Worm (Caenorhabditis elegans) whole organism, late embryonic: ENCODE results near the gene gmn-1.

ENCODE experiments used
- C08G9.2 ChIP-seq: sonication (generic microtip); optimal IDR thresholded peaks from 2 replicates; lab custom pipeline; 2016; ENCODE audit warnings: mild to moderate bottlenecking, missing genetic modification characterization, moderate library complexity, missing compliant biosample characterization
- C38D4.7 ChIP-seq: fragments of 200-800 bp; sonication (Bioruptor generic); optimal IDR thresholded peaks from 2 replicates; lab custom pipeline; 2018; ENCODE audit warnings: mild to moderate bottlenecking, missing genetic modification characterization, moderate library complexity, missing compliant biosample characterization
- F13H6.1 ChIP-seq: sonication (generic microtip); optimal IDR thresholded peaks from 2 replicates; lab custom pipeline; 2016; ENCODE audit warnings: missing genetic modification characterization, missing compliant biosample characterization
- K09A11.1 ChIP-seq: sonication (generic microtip); optimal IDR thresholded peaks from 2 replicates; lab custom pipeline; 2017; ENCODE audit warnings: antibody characterized with exemption, mild to moderate bottlenecking, missing genetic modification characterization, missing compliant biosample characterization; ENCODE audit not compliant: insufficient read depth
- Y22D7AL.16 ChIP-seq: sonication (generic microtip); optimal IDR thresholded peaks from 2 replicates; lab custom pipeline; 2016; ENCODE audit warnings: missing genetic modification characterization, missing compliant biosample characterization
- ceh-14 ChIP-seq: sonication (generic microtip); optimal IDR thresholded peaks from 2 replicates; lab custom pipeline; 2016; ENCODE audit warnings: missing genotype, missing genetic modification characterization, missing compliant biosample characterization
- ceh-2 ChIP-seq: sonication (generic microtip); optimal IDR thresholded peaks from 2 replicates; lab custom pipeline; 2016; ENCODE audit warnings: missing genotype, missing genetic modification characterization, missing compliant biosample characterization
- ceh-31 ChIP-seq: sonication (generic microtip); optimal IDR thresholded peaks from 2 replicates; lab custom pipeline; 2016; ENCODE audit warnings: missing genetic modification characterization, missing compliant biosample characterization
- ceh-34 ChIP-seq: sonication (generic microtip); optimal IDR thresholded peaks from 2 replicates; lab custom pipeline; 2016; ENCODE audit warnings: mild to moderate bottlenecking, missing genetic modification characterization, missing compliant biosample characterization
- ceh-48 ChIP-seq: sonication (generic microtip); optimal IDR thresholded peaks from 2 replicates; lab custom pipeline; 2016; ENCODE audit warnings: missing genetic modification characterization, inconsistent platforms, missing compliant biosample characterization
- elt-2 ChIP-seq: sonication (generic microtip); optimal IDR thresholded peaks from 2 replicates; lab custom pipeline; 2016; ENCODE audit warnings: missing genetic modification reagents, missing genetic modification characterization, missing compliant biosample characterization
- elt-4 ChIP-seq: sonication (generic microtip); optimal IDR thresholded peaks from 2 replicates; lab custom pipeline; 2016; ENCODE audit warnings: missing genetic modification characterization, missing compliant biosample characterization
- ets-4 ChIP-seq: sonication (generic microtip); optimal IDR thresholded peaks from 2 replicates; lab custom pipeline; 2016; ENCODE audit warnings: missing genetic modification characterization, missing compliant biosample characterization
- eyg-1 ChIP-seq: sonication (generic microtip); optimal IDR thresholded peaks from 2 replicates; lab custom pipeline; 2016; ENCODE audit warnings: missing genotype, missing genetic modification characterization, missing compliant biosample characterization
- fax-1 ChIP-seq: sonication (generic microtip); optimal IDR thresholded peaks from 2 replicates; lab custom pipeline; 2016; ENCODE audit warnings: missing genotype, missing genetic modification characterization, missing compliant biosample characterization
- fkh-6 ChIP-seq: sonication (generic microtip); optimal IDR thresholded peaks from 2 replicates; lab custom pipeline; 2016; ENCODE audit warnings: missing genetic modification characterization, missing compliant biosample characterization
- hlh-13 ChIP-seq: fragments of 200-800 bp; sonication (Bioruptor generic); optimal IDR thresholded peaks from 2 replicates; lab custom pipeline; 2018; ENCODE audit warnings: mild to moderate bottlenecking, missing genetic modification characterization, missing compliant biosample characterization
- hlh-8 ChIP-seq: sonication (generic microtip); optimal IDR thresholded peaks from 2 replicates; lab custom pipeline; 2016; ENCODE audit warnings: missing genotype, missing genetic modification characterization, missing compliant biosample characterization
- lim-6 ChIP-seq: sonication (generic microtip); optimal IDR thresholded peaks from 2 replicates; lab custom pipeline; 2016; ENCODE audit warnings: missing genetic modification characterization, missing compliant biosample characterization
- lin-11 ChIP-seq: fragments of 200-800 bp; sonication (Bioruptor generic); optimal IDR thresholded peaks from 2 replicates; lab custom pipeline; 2018; ENCODE audit warnings: mild to moderate bottlenecking, missing genetic modification characterization, missing compliant biosample characterization
- madf-2 ChIP-seq: sonication (generic microtip); optimal IDR thresholded peaks from 2 replicates; lab custom pipeline; 2017; ENCODE audit warnings: missing genetic modification characterization, missing compliant biosample characterization
- nfya-1 ChIP-seq: sonication (generic microtip); optimal IDR thresholded peaks from 2 replicates; lab custom pipeline; 2017; ENCODE audit warnings: missing genetic modification characterization, mild to moderate bottlenecking, missing compliant biosample characterization, antibody characterized with exemption, moderate library complexity
- odd-2 ChIP-seq: sonication (generic microtip); optimal IDR thresholded peaks from 2 replicates; lab custom pipeline; 2017; ENCODE audit warnings: antibody characterized with exemption, mild to moderate bottlenecking, missing genetic modification characterization, missing compliant biosample characterization
- pat-9 ChIP-seq: fragments of 200-800 bp; sonication (Bioruptor generic); optimal IDR thresholded peaks from 2 replicates; lab custom pipeline; 2018; ENCODE audit warnings: mild to moderate bottlenecking, missing genetic modification characterization, moderate library complexity, missing compliant biosample characterization
- pax-1 ChIP-seq: fragments of 150-350 bp; optimal IDR thresholded peaks from 2 replicates; lab custom pipeline; 2014; ENCODE audit warnings: missing biosample characterization, missing genetic modification characterization
- pha-2 ChIP-seq: sonication (generic microtip); optimal IDR thresholded peaks from 2 replicates; lab custom pipeline; 2017; ENCODE audit warnings: mild to moderate bottlenecking, missing genetic modification characterization, missing compliant biosample characterization
- pros-1 ChIP-seq: fragments of 150-350 bp; optimal IDR thresholded peaks from 2 replicates; lab custom pipeline; 2014; ENCODE audit warnings: missing biosample characterization, missing genetic modification reagents, missing genetic modification characterization
- ref-2 ChIP-seq: sonication (generic microtip); optimal IDR thresholded peaks from 2 replicates; lab custom pipeline; 2016; ENCODE audit warnings: missing genetic modification characterization, missing compliant biosample characterization
- sdc-2 ChIP-seq: sonication (generic microtip); optimal IDR thresholded peaks from 2 replicates; lab custom pipeline; 2016; ENCODE audit warnings: missing genotype, missing genetic modification characterization, missing compliant biosample characterization
- sox-2 ChIP-seq: fragments of 200-800 bp; sonication (Bioruptor generic); IDR thresholded peaks from 2 replicates; pipeline ENCODE4 v1.3.6; 2022; ENCODE audit warnings: missing genetic modification reagents, missing genetic modification characterization, missing compliant biosample characterization
- sox-4 ChIP-seq: sonication (generic microtip); optimal IDR thresholded peaks from 2 replicates; lab custom pipeline; 2017; ENCODE audit warnings: mild to moderate bottlenecking, missing genetic modification characterization, inconsistent platforms, missing compliant biosample characterization
- tbx-2 ChIP-seq: sonication (generic microtip); optimal IDR thresholded peaks from 2 replicates; lab custom pipeline; 2016; ENCODE audit warnings: missing genetic modification characterization, missing compliant biosample characterization
- ttx-3 ChIP-seq: sonication (generic microtip); optimal IDR thresholded peaks from 2 replicates; lab custom pipeline; 2016; ENCODE audit warnings: missing genetic modification reagents, missing genetic modification characterization, missing compliant biosample characterization
- unc-42 ChIP-seq: sonication (generic microtip); optimal IDR thresholded peaks from 2 replicates; lab custom pipeline; 2016; ENCODE audit warnings: missing genotype, missing genetic modification characterization, missing compliant biosample characterization
- unc-55 ChIP-seq: sonication (generic microtip); optimal IDR thresholded peaks from 2 replicates; lab custom pipeline; 2017; ENCODE audit warnings: missing biosample characterization, missing genetic modification reagents, missing genetic modification characterization
- unc-86 ChIP-seq: sonication (generic microtip); optimal IDR thresholded peaks from 2 replicates; lab custom pipeline; 2016; ENCODE audit warnings: missing genetic modification characterization, missing compliant biosample characterization
- zip-5 ChIP-seq: sonication (generic microtip); optimal IDR thresholded peaks from 2 replicates; lab custom pipeline; 2016; ENCODE audit warnings: missing genetic modification characterization, missing compliant biosample characterization

gmn-1 gene

DNA sequence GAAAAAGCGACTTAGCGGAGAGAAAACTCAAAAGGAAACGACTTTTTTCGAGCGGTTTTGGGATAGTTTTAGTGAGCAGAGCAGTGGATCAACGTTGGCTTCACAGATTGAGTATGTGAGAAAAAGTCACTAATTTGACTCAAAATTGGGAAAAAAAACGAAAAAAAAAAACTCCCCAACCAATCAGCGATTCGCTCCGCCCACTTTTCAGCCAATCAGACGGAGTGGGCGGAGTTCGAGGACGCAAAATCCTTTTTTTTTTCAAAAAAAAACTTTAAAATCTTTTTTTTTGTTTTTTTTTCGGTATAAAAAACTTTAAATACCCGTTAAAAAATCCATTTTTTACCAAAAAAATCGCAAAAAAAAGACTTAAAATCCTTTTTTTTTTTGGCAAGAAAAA is 4.3 kb downstream of the gmn-1 start:
- TF ChIP-seq ref-2 (tag; lab: Kevin White, UChicago) (no peak), nfya-1 (tag; lab: Kevin White, UChicago) (peak; percentile 56)
- TF ChIP-seq, all 69 proteins: peak for 1

DNA sequence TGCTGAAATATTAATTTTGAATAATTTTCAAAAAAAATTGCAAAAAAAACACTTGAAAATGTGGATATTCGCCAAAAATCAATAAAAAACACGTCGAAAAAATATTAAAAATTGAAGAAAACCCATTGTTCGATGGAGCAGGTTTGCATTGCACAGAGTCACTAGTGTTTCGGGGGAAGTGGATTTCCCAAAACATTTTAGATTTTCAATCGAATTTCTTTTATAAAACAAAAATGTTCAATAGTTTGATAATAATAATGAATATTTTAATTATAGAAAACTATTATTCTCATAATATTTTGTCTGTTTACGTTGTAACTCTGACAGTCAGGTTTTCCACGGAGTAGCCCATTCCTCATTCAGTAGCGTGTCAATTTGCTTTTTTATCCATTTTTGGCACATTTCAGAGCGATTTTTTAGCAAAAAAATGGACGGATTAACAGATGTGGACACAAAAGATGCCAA is 6.5 kb downstream of the gmn-1 start, which contains the start of the genes gex-4 and gphr-1:
TSS of gene gex-4 (minus strand) at position 2 of the 465 bp plus-strand sequence.
TSS of gene gphr-1 (plus strand) at position 415 of the 465 bp plus-strand sequence.
- TF ChIP-seq odd-2 (tag; lab: Kevin White, UChicago) (no peak), C08G9.2 (tag; lab: Kevin White, UChicago) (peak; percentile 47), ref-2 (tag; lab: Kevin White, UChicago) (no peak), hlh-8 (tag; lab: Kevin White, UChicago) (peak; percentile 42), nfya-1 (tag; lab: Kevin White, UChicago) (peak; percentile 7), madf-2 (tag; lab: Kevin White, UChicago) (no peak), tbx-2 (tag; lab: Kevin White, UChicago) (peak; percentile 65), lim-6 (tag; lab: Kevin White, UChicago) (no peak), pha-2 (tag; lab: Kevin White, UChicago) (no peak), eyg-1 (tag; lab: Kevin White, UChicago) (no peak), ceh-48 (tag; lab: Kevin White, UChicago) (peak; percentile 78), ceh-2 (tag; lab: Kevin White, UChicago) (peak; percentile 7), K09A11.1 (tag; lab: Kevin White, UChicago) (no peak), pat-9 (tag; lab: Kevin White, UChicago) (no peak), ceh-31 (tag; lab: Kevin White, UChicago) (peak; percentile 75), zip-5 (tag; lab: Kevin White, UChicago) (peak; percentile 81), unc-42 (tag; lab: Kevin White, UChicago) (peak; percentile 24), elt-2 (tag; lab: Kevin White, UChicago) (peak; percentile 45), lin-11 (no peak), ets-4 (peak; percentile 30), unc-86 (peak; percentile 36), sdc-2 (tag; lab: Kevin White, UChicago) (no peak), ttx-3 (tag; lab: Kevin White, UChicago) (peak; percentile 1), ceh-14 (tag; lab: Kevin White, UChicago) (peak; percentile 20), hlh-13 (no peak)

DNA sequence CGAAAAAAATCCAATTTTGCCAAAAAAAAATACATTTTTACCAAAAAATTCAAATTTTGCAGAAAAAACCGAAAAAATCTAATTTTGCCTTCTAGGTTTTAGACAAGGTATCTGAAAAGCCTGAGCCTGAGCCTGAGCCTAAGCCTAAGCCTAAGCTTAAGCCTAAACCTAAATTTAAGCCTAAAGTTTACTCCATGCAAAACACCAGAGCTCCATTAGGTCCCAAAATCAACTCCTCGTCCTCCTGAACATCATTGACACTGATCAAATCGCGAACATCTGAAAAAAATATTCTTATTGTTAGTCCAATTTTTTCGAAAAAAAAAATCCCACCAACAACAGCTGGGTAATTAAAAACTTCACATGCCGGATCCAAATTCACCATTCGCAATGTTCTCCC is 7.1 kb downstream of the gmn-1 start:
- no peak for TF ChIP-seq tbx-2 (tag; lab: Kevin White, UChicago)
- no peak for TF ChIP-seq Y22D7AL.16 (tag; lab: Kevin White, UChicago)

DNA sequence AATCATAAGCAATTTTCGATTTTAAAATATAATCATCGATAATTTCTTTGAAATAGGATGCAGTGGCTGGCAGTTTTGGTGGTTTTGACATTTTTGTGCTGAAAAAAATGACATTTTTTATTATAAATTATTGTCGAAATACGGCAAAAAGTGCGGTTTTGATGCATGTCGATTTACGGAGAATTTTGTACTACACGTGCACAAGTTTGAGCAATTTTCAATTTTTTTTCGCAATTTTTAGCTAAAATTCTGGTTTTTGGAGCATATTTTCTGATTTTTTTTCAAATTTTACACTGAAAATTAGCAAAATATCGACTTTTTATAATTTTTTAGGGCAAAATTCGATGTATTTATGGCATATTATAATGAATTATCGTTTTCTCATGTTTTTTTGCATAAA is 9.5 kb downstream of the gmn-1 start, which contains the start of gene Y75B8A.13:
TSS of gene Y75B8A.13 (minus strand) at position 101 of the 400 bp plus-strand sequence.
- TF ChIP-seq K09A11.1 (tag; lab: Kevin White, UChicago) (no peak), sox-4 (no peak), hlh-13 (no peak), ceh-48 (tag; lab: Kevin White, UChicago) (no peak), tbx-2 (tag; lab: Kevin White, UChicago) (no peak), F13H6.1 (tag; lab: Kevin White, UChicago) (no peak), pat-9 (tag; lab: Kevin White, UChicago) (no peak), lim-6 (tag; lab: Kevin White, UChicago) (no peak)

DNA sequence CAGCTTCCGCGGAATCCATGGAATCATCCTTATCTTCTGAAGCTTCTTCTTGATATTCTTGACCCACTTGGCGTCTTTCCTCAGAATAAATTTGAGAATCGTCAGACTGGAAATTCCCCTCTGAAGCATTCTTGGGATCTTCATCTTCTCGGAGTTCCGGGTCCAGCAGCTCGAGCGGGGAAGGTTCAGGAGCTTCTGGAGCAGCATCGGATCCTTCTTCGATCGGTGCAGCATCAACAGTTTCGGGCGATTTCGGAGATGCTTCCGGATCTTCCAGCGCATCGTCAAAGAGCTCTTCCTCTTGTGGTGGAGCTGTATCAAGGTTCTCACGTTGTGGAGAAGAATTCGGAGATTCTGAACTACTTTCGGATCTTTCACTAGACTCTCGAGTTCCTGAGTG is 17.6 kb downstream of the gmn-1 start:
- TF ChIP-seq unc-42 (tag; lab: Kevin White, UChicago) (no peak), unc-55 (GFP tag; lab: Kevin White, UChicago) (no peak), hlh-13 (no peak), pax-1 (tag; lab: Kevin White, UChicago) (no peak), sox-2 (GFP tag; lab: Robert Waterston, UW) (no peak), fkh-6 (tag; lab: Kevin White, UChicago) (no peak), ceh-48 (tag; lab: Kevin White, UChicago) (no peak), K09A11.1 (tag; lab: Kevin White, UChicago) (no peak), ceh-2 (tag; lab: Kevin White, UChicago) (no peak), elt-4 (tag; lab: Kevin White, UChicago) (no peak), C38D4.7 (GFP tag; lab: Kevin White, UChicago) (no peak), ceh-34 (tag; lab: Kevin White, UChicago) (no peak), pros-1 (tag; lab: Kevin White, UChicago) (no peak), sdc-2 (tag; lab: Kevin White, UChicago) (no peak), fax-1 (tag; lab: Kevin White, UChicago) (no peak), elt-2 (tag; lab: Kevin White, UChicago) (no peak), ceh-31 (tag; lab: Kevin White, UChicago) (no peak), unc-86 (no peak), odd-2 (tag; lab: Kevin White, UChicago) (no peak)
- TF ChIP-seq, all 69 proteins: peak for 0
